Worm (Caenorhabditis elegans): Measurements from ENCODE around the gene ZK822.10.

DNA sequence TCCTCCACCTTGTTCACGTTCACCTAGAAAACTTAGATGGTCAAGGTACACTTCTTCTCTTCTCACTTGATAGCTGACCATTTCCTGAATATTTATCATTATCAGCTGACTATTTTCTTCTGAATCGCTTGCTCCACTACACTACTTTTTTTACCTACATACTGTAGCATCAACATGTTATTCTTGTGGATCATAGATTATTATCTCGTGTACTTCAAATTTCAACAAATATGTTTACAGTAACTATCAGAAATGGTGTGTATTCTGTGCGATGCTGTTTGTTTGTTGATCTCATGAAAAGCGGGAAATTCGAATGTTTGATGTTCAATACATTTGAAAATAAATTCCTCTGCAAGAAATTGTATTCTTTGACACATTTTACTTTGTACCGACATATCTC is at the start of gene ZK822.10:
- no peak for TF ChIP-seq nhr-11 (tag; optimal IDR thresholded peaks at IDR 0.05)
- no peak for TF ChIP-seq C38D4.7 (GFP tag; optimal IDR thresholded peaks at IDR 0.05)
